Worm (Caenorhabditis elegans): Measurements from ENCODE around the gene F17C11.22.
A peak's percentile ranks its signal among the peaks of the same experiment; 100 is the strongest.

- TF ChIP-seq lin-35 (GFP tag; optimal IDR thresholded peaks at IDR 0.05) (no peak), ceh-63 (GFP tag; optimal IDR thresholded peaks at IDR 0.05) (no peak), hlh-17 (GFP tag; optimal IDR thresholded peaks at IDR 0.05; ENCODE audit: borderline replicate concordance) (no peak), ces-1 (GFP tag; optimal IDR thresholded peaks at IDR 0.05) (peak; percentile 5), fkh-4 (tag; optimal IDR thresholded peaks at IDR 0.05; ENCODE audit: borderline replicate concordance) (no peak), lin-39 (tag; optimal IDR thresholded peaks at IDR 0.05) (no peak), pqm-1 (tag; optimal IDR thresholded peaks at IDR 0.05) (no peak), mab-9 (GFP tag; IDR thresholded peaks at IDR 0.05) (no peak), snpc-4 (tag; optimal IDR thresholded peaks at IDR 0.05) (no peak), fkh-10 (GFP tag; optimal IDR thresholded peaks at IDR 0.05) (peak; percentile 82), dpl-1 (GFP tag; optimal IDR thresholded peaks at IDR 0.05) (no peak), elt-3 (tag; optimal IDR thresholded peaks at IDR 0.05) (no peak), unc-130 (tag; optimal IDR thresholded peaks at IDR 0.05) (no peak)
Observed at ce11 chrV:10944903-10945302, 25.1 kb downstream of the F17C11.22 start.

Measured in whole organism, L1 larva.